Worm (Caenorhabditis elegans) whole organism, L4 larva: ENCODE results near the gene C14A11.9.

Experiments used
- ZK337.2 ChIP-seq: fragments of 200-800 bp; sonication (Bioruptor generic); IDR thresholded peaks from 2 replicates; pipeline ENCODE4 v1.3.6; 2022; ENCODE audit warnings: missing genetic modification reagents, missing genetic modification characterization, missing compliant biosample characterization
- nhr-6 ChIP-seq: fragments of 150-350 bp; optimal IDR thresholded peaks from 2 replicates; lab custom pipeline; 2014; ENCODE audit warnings: missing biosample characterization, missing genetic modification characterization
- unc-62 ChIP-seq, 3 experiments: fragments of 150-350 bp in 1 of 3; sonication (generic microtip); optimal IDR thresholded peaks in 2 of 3; peaks in 1 of 3; 1 replicate in 1 of 3; 2 replicates in 2 of 3; lab custom pipeline; 2014 to 2017; ENCODE audit warnings: missing biosample characterization in 3 of 3, missing genetic modification characterization in 3 of 3, missing genetic modification reagents in 3 of 3, missing genotype in 1 of 3

DNA sequence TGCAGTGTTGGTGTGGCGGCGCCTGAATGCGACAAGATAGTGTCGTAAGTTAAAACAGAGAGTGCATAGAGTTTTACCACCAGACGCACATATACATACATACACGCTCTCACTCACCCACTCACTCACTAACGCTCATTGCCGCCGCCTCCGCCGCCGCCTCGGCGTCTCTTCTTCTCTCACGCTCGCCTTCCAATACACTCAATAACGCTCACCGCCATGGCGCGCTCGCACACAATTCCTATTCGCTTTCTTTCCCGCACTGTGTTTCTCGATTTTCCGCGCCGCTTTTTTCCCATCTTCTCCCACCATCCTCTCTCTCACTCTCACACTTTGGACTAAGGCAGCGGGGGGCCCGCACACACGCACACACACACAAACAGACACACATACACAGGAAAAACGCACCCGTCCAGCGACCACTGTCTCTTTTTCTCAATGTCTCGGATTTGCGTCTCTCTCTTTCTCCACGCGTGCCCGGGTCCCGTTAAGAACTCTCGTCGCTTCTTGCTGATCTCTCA is 43.0 kb upstream of the C14A11.9 start, which contains the start of gene kin-29:
- peak in 1 of 2 experiments; percentile 99 for TF ChIP-seq unc-62 (GFP tag; optimal IDR thresholded peaks at IDR 0.05 in 1 of 2; lab: Kevin White, UChicago)
- TF ChIP-seq unc-62 (tag; optimal IDR thresholded peaks at IDR 0.05; lab: Kevin White, UChicago), result no peak
- TF ChIP-seq ZK337.2 (GFP tag; lab: Robert Waterston, UW), result no peak
- TF ChIP-seq nhr-6, result no peak
